Fruit fly (Drosophila melanogaster) whole organism, embryonic: ENCODE measurements around the gene CG5087.

Source experiments
- ATbp ChIP-seq: fragments of 200-800 bp; sonication (Bioruptor generic); optimal IDR thresholded peaks from 2 replicates; lab custom pipeline; 2017; ENCODE audit warnings: missing biosample characterization, mild to moderate bottlenecking, missing genetic modification characterization, missing genetic modification reagents
- Antp ChIP-seq: fragments of 200-800 bp; sonication (Bioruptor generic); optimal IDR thresholded peaks from 3 replicates; lab custom pipeline; 2016; ENCODE audit warnings: missing biosample characterization, missing genetic modification characterization
- Atf6 ChIP-seq: fragments of 200-800 bp; sonication (Bioruptor generic); IDR thresholded peaks from 2 replicates; pipeline ENCODE4 v1.3.6; 2022; ENCODE audit warnings: missing biosample characterization, missing genetic modification characterization
- CG11093 ChIP-seq: fragments of 200-800 bp; sonication (Bioruptor generic); IDR thresholded peaks from 3 replicates; pipeline ENCODE4 v1.3.6; 2022; ENCODE audit warnings: missing biosample characterization, missing genetic modification characterization
- CG11560 ChIP-seq: fragments of 200-800 bp; sonication (Bioruptor generic); IDR thresholded peaks from 3 replicates; pipeline ENCODE4 v1.3.6; 2022; ENCODE audit warnings: missing biosample characterization, missing genetic modification characterization
- CG12391 ChIP-seq: fragments of 200-800 bp; sonication (Bioruptor generic); optimal IDR thresholded peaks from 3 replicates; lab custom pipeline; 2018; ENCODE audit warnings: missing biosample characterization, mild to moderate bottlenecking, missing genetic modification characterization, moderate library complexity
- CG13775 ChIP-seq: fragments of 200-800 bp; sonication (Bioruptor generic); optimal IDR thresholded peaks from 3 replicates; lab custom pipeline; 2017; ENCODE audit warnings: missing biosample characterization, mild to moderate bottlenecking, missing genetic modification characterization
- CG14014 ChIP-seq: fragments of 200-800 bp; sonication (Bioruptor generic); IDR thresholded peaks from 2 replicates; pipeline ENCODE4 v1.3.6; 2022; ENCODE audit warnings: missing biosample characterization, missing genetic modification characterization
- CG14441 ChIP-seq: fragments of 200-800 bp; sonication (Bioruptor generic); IDR thresholded peaks from 2 replicates; pipeline ENCODE4 v1.3.6; 2022; ENCODE audit warnings: missing biosample characterization, missing genetic modification characterization
- CG14667 ChIP-seq: fragments of 200-800 bp; sonication (Bioruptor generic); IDR thresholded peaks from 2 replicates; pipeline ENCODE4 v1.3.6; 2022; ENCODE audit warnings: missing biosample characterization, missing genetic modification characterization
- CG15601 ChIP-seq: fragments of 200-800 bp; sonication (Bioruptor generic); optimal IDR thresholded peaks from 3 replicates; lab custom pipeline; 2019; ENCODE audit warnings: missing biosample characterization, mild to moderate bottlenecking, missing genetic modification characterization, moderate library complexity
- CG16779 ChIP-seq: fragments of 200-800 bp; sonication (Bioruptor generic); IDR thresholded peaks from 2 replicates; pipeline ENCODE4 v1.3.6; 2022; ENCODE audit warnings: missing biosample characterization, missing genetic modification characterization
- CG18262 ChIP-seq: fragments of 200-800 bp; optimal IDR thresholded peaks from 3 replicates; lab custom pipeline; 2019; ENCODE audit warnings: missing biosample characterization, mild to moderate bottlenecking, missing genetic modification characterization, moderate library complexity
- CG2678 ChIP-seq: fragments of 200-800 bp; sonication (Bioruptor generic); optimal IDR thresholded peaks from 3 replicates; lab custom pipeline; 2019; ENCODE audit warnings: missing biosample characterization, mild to moderate bottlenecking, missing genetic modification characterization, moderate library complexity
- CG30431 ChIP-seq: fragments of 200-800 bp; sonication (Bioruptor generic); optimal IDR thresholded peaks from 2 replicates; lab custom pipeline; 2017; ENCODE audit warnings: missing biosample characterization, missing genetic modification characterization
- CG3065 ChIP-seq: fragments of 200-800 bp; sonication (Bioruptor generic); optimal IDR thresholded peaks from 2 replicates; lab custom pipeline; 2016; ENCODE audit warnings: missing biosample characterization, missing genetic modification characterization
- CG31365 ChIP-seq: fragments of 200-800 bp; sonication (Bioruptor generic); optimal IDR thresholded peaks from 2 replicates; lab custom pipeline; 2018; ENCODE audit warnings: missing biosample characterization, mild to moderate bottlenecking, missing genetic modification characterization
- CG32767 ChIP-seq: fragments of 200-800 bp; sonication (Bioruptor generic); IDR thresholded peaks from 2 replicates; pipeline ENCODE4 v1.3.6; 2022; ENCODE audit warnings: missing biosample characterization, missing genetic modification characterization
- CG34376 ChIP-seq: fragments of 200-800 bp; sonication (Bioruptor generic); optimal IDR thresholded peaks from 2 replicates; lab custom pipeline; 2018; ENCODE audit warnings: missing biosample characterization, mild to moderate bottlenecking, missing genetic modification characterization
- CG4328 ChIP-seq: fragments of 200-800 bp; sonication (Bioruptor generic); optimal IDR thresholded peaks from 3 replicates; lab custom pipeline; 2017; ENCODE audit warnings: missing biosample characterization, missing genetic modification reagents, missing genetic modification characterization
- CG6765 ChIP-seq: fragments of 200-800 bp; sonication (Bioruptor generic); optimal IDR thresholded peaks from 3 replicates; lab custom pipeline; 2017; ENCODE audit warnings: missing biosample characterization, mild to moderate bottlenecking, missing genetic modification characterization
- CG7963 ChIP-seq: fragments of 200-800 bp; sonication (Bioruptor generic); IDR thresholded peaks from 3 replicates; pipeline ENCODE4 v1.3.6; 2022; ENCODE audit warnings: missing biosample characterization, missing genetic modification characterization; ENCODE audit not compliant: partially characterized antibody
- CG8944 ChIP-seq: fragments of 200-800 bp; sonication (Bioruptor generic); optimal IDR thresholded peaks from 3 replicates; lab custom pipeline; 2016; ENCODE audit warnings: missing biosample characterization, missing genetic modification characterization
- Camta ChIP-seq: fragments of 200-800 bp; sonication (Bioruptor generic); optimal IDR thresholded peaks from 2 replicates; lab custom pipeline; 2016; ENCODE audit warnings: missing biosample characterization, missing genetic modification characterization
- CkIIα-i1 ChIP-seq: fragments of 200-800 bp; sonication (Bioruptor generic); IDR thresholded peaks from 2 replicates; pipeline ENCODE4 v1.3.6; 2022; ENCODE audit warnings: missing biosample characterization, missing genetic modification characterization
- CrebB ChIP-seq: fragments of 200-800 bp; sonication (Bioruptor generic); optimal IDR thresholded peaks from 3 replicates; lab custom pipeline; 2018; ENCODE audit warnings: missing biosample characterization, mild to moderate bottlenecking, missing genetic modification characterization
- Dek ChIP-seq: fragments of 200-800 bp; sonication (Bioruptor generic); optimal IDR thresholded peaks from 3 replicates; lab custom pipeline; 2019; ENCODE audit warnings: missing biosample characterization, mild to moderate bottlenecking, missing genetic modification characterization, moderate library complexity
- Ets65A ChIP-seq: fragments of 200-800 bp; sonication (Bioruptor generic); peaks from one replicate; lab custom pipeline; 2016; ENCODE audit warnings: missing biosample characterization, missing genetic modification characterization
- Hmx ChIP-seq: fragments of 200-800 bp; sonication (Bioruptor generic); optimal IDR thresholded peaks from 2 replicates; lab custom pipeline; 2016; ENCODE audit warnings: missing biosample characterization, missing genetic modification characterization
- Hr39 ChIP-seq: fragments of >200 bp; optimal IDR thresholded peaks from 2 replicates; lab custom pipeline; 2017
- Lpt ChIP-seq: fragments of >200 bp; optimal IDR thresholded peaks from 2 replicates; lab custom pipeline; 2018; ENCODE audit warnings: missing biosample characterization, missing genetic modification characterization
- Med ChIP-seq: fragments of 200-800 bp; sonication (Bioruptor generic); peaks from one replicate; lab custom pipeline; 2016; ENCODE audit warnings: missing biosample characterization, missing genetic modification characterization, mild to moderate bottlenecking, inconsistent platforms, moderate library complexity
- Nf-YA ChIP-seq: fragments of 200-800 bp; sonication (Bioruptor generic); IDR thresholded peaks from 2 replicates; pipeline ENCODE4 v1.3.6; 2022; ENCODE audit warnings: missing biosample characterization, missing genetic modification characterization
- Oaz ChIP-seq: fragments of 200-800 bp; sonication (Bioruptor generic); IDR thresholded peaks from 2 replicates; pipeline ENCODE4 v1.3.6; 2022; ENCODE audit warnings: missing biosample characterization, missing genetic modification characterization
- Ptx1 ChIP-seq: fragments of 200-800 bp; sonication (Bioruptor generic); IDR thresholded peaks from 2 replicates; pipeline ENCODE4 v1.3.6; 2022; ENCODE audit warnings: missing biosample characterization, missing genetic modification characterization
- Sry-δ ChIP-seq: fragments of 200-800 bp; sonication (Bioruptor generic); optimal IDR thresholded peaks from 2 replicates; lab custom pipeline; 2016; ENCODE audit warnings: missing biosample characterization, missing genetic modification characterization
- al ChIP-seq: fragments of 200-800 bp; sonication (Bioruptor generic); IDR thresholded peaks from 2 replicates; pipeline ENCODE4 v1.3.6; 2022; ENCODE audit warnings: missing biosample characterization, missing genetic modification characterization
- bab2 ChIP-seq: fragments of 200-800 bp; sonication (Bioruptor generic); optimal IDR thresholded peaks from 2 replicates; lab custom pipeline; 2016; ENCODE audit warnings: missing biosample characterization, missing genetic modification characterization
- crc ChIP-seq: fragments of 200-800 bp; sonication (Bioruptor generic); optimal IDR thresholded peaks from 2 replicates; lab custom pipeline; 2016; ENCODE audit warnings: missing biosample characterization, missing genetic modification characterization
- disco-r ChIP-seq: fragments of 200-800 bp; sonication (Bioruptor generic); optimal IDR thresholded peaks from 2 replicates; lab custom pipeline; 2016; ENCODE audit warnings: missing biosample characterization, missing genetic modification characterization
- eve ChIP-seq, 2 experiments: fragments of >200 bp; optimal IDR thresholded peaks; 2 replicates each; lab custom pipeline; 2017; ENCODE audit warnings: missing biosample characterization in 2 of 2, missing genetic modification characterization in 2 of 2
- gsb-n ChIP-seq: fragments of 200-800 bp; sonication (Bioruptor generic); optimal IDR thresholded peaks from 3 replicates; lab custom pipeline; 2018; ENCODE audit warnings: missing biosample characterization, mild to moderate bottlenecking, missing genetic modification characterization
- hb ChIP-seq: fragments of 200-800 bp; sonication (Bioruptor generic); IDR thresholded peaks from 3 replicates; pipeline ENCODE4 v1.3.6; 2022; ENCODE audit warnings: missing biosample characterization, missing genetic modification characterization; ENCODE audit not compliant: partially characterized antibody
- hkb ChIP-seq, 2 experiments: fragments of 200-800 bp in 1 of 2; fragments of >200 bp in 1 of 2; sonication (Bioruptor generic) in 1 of 2; IDR thresholded peaks in 1 of 2; optimal IDR thresholded peaks in 1 of 2; 2 replicates each; pipeline versions ENCODE4 v1.3.6 to Lab custom; 2017 to 2022; ENCODE audit warnings: missing biosample characterization in 1 of 2, missing genetic modification characterization in 1 of 2
- knrl ChIP-seq: fragments of 200-800 bp; sonication (Bioruptor generic); IDR thresholded peaks from 3 replicates; pipeline ENCODE4 v1.3.6; 2022; ENCODE audit warnings: missing biosample characterization, missing genetic modification characterization; ENCODE audit not compliant: partially characterized antibody
- prd ChIP-seq, 3 experiments: fragments of >200 bp in 2 of 3; fragments of 200-800 bp in 1 of 3; sonication (Bioruptor generic) in 1 of 3; optimal IDR thresholded peaks in 2 of 3; IDR thresholded peaks in 1 of 3; 2 replicates in 2 of 3; 3 replicates in 1 of 3; pipeline versions ENCODE4 v1.3.6 to Lab custom; 2017 to 2022; ENCODE audit warnings: missing biosample characterization in 1 of 3, missing genetic modification characterization in 1 of 3
- pros ChIP-seq: fragments of 200-800 bp; sonication (Bioruptor generic); optimal IDR thresholded peaks from 3 replicates; lab custom pipeline; 2019; ENCODE audit warnings: missing biosample characterization, mild to moderate bottlenecking, missing genetic modification characterization, moderate library complexity
- sc ChIP-seq, 3 experiments: fragments of >200 bp in 2 of 3; fragments of 200-800 bp in 1 of 3; sonication (Bioruptor generic) in 1 of 3; optimal IDR thresholded peaks; 2 replicates in 2 of 3; 3 replicates in 1 of 3; lab custom pipeline; 2017; ENCODE audit warnings: mild to moderate bottlenecking in 1 of 3, missing biosample characterization in 1 of 3, missing genetic modification characterization in 1 of 3, missing genetic modification reagents in 1 of 3
- sim ChIP-seq: fragments of 200-800 bp; sonication (Bioruptor generic); IDR thresholded peaks from 2 replicates; pipeline ENCODE4 v1.3.6; 2022; ENCODE audit warnings: missing biosample characterization, missing genetic modification characterization
- vfl ChIP-seq: fragments of 200-800 bp; sonication (Bioruptor generic); optimal IDR thresholded peaks from 2 replicates; lab custom pipeline; 2016; ENCODE audit warnings: missing biosample characterization, missing genetic modification characterization

The CG5087 gene

DNA sequence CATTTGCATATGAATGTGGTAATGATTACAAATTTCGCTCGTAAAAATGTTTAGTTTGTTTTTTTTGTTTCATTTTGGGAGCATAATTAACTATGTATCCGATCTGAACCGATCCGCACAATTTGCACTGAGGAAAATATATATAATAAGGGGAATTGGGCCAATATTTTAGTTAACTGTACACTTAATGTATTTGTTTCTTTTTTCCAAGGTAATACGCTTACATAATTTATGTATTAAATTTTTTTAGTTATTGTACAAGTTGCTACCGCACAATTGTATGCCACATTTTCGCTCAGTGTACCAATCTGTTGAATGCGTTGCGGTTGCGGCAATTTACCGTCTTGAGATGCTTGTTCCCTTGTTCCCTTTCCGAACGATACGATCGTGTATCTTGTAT lies 27.7 kb downstream of the CG5087 start (continued):
- peak; percentile 87 for TF ChIP-seq Camta (GFP tag; lab: Kevin White, UChicago)
- TF ChIP-seq CG4328 (GFP tag; lab: Kevin White, UChicago): peak; percentile 44
- no peak for TF ChIP-seq CG34376
- TF ChIP-seq sc (optimal IDR thresholded peaks at IDR 0.05; lab: Kevin White, UChicago): no peak
- TF ChIP-seq sc (GFP tag; optimal IDR thresholded peaks at IDR 0.05; lab: Kevin White, UChicago): peak; percentile 64
- TF ChIP-seq CG13775 (GFP tag; lab: Kevin White, UChicago): peak; percentile 65
- TF ChIP-seq CG12391 (tag; lab: Kevin White, UChicago): peak; percentile 85
- TF ChIP-seq CG14667 (GFP tag; lab: Robert Waterston, UW): peak; percentile 84
- TF ChIP-seq CG11093 (GFP tag; lab: Robert Waterston, UW): peak; percentile 91
- no peak for TF ChIP-seq CkIIα-i1 (GFP tag; lab: Robert Waterston, UW)
- peak; percentile 94 for TF ChIP-seq Ptx1 (GFP tag; lab: Robert Waterston, UW)
- TF ChIP-seq Hr39 (lab: Kevin White, UChicago): no peak
- TF ChIP-seq vfl: peak; percentile 69
- TF ChIP-seq Dek: peak; percentile 75
- peak; percentile 89 for TF ChIP-seq Ets65A (GFP tag; lab: Kevin White, UChicago)
- TF ChIP-seq Med (GFP tag; lab: Kevin White, UChicago): peak; percentile 96
- TF ChIP-seq Antp (GFP tag; lab: Kevin White, UChicago): peak; percentile 73
- TF ChIP-seq ATbp (GFP tag; lab: Kevin White, UChicago): peak; percentile 82
- TF ChIP-seq CG15601: peak; percentile 75
- TF ChIP-seq CG32767: peak; percentile 91
- TF ChIP-seq CG7963 (GFP tag; lab: Robert Waterston, UW): no peak
- TF ChIP-seq Lpt (GFP tag; lab: Kevin White, UChicago): no peak
- TF ChIP-seq Oaz (GFP tag; lab: Robert Waterston, UW): peak; percentile 78
- TF ChIP-seq hkb (optimal IDR thresholded peaks at IDR 0.05; lab: Kevin White, UChicago): no peak
- TF ChIP-seq hkb (GFP tag; IDR thresholded peaks at IDR 0.05; lab: Robert Waterston, UW): peak; percentile 93
- peak; percentile 67 for TF ChIP-seq CrebB
- peak; percentile 90 for TF ChIP-seq CG14441 (GFP tag; lab: Robert Waterston, UW)
- TF ChIP-seq CG2678 (tag; lab: Kevin White, UChicago): peak; percentile 91
- TF ChIP-seq Sry-δ (GFP tag; lab: Kevin White, UChicago): peak; percentile 37
- TF ChIP-seq CG18262 (tag; lab: Kevin White, UChicago): peak; percentile 86
- no peak for TF ChIP-seq CG3065 (GFP tag; lab: Kevin White, UChicago)
- 0 out of 2 replicates have a peak, but pooled peaks have one; percentile 20 for TF ChIP-seq CG16779 (GFP tag; lab: Robert Waterston, UW)
- peak; percentile 71 for TF ChIP-seq crc (GFP tag; lab: Kevin White, UChicago)
- TF ChIP-seq eve (GFP tag; optimal IDR thresholded peaks at IDR 0.05; lab: Kevin White, UChicago): peak in 1 of 2 experiments; percentile 94
- peak; percentile 75 for TF ChIP-seq CG8944 (GFP tag; lab: Kevin White, UChicago)
- TF ChIP-seq pros (GFP tag; lab: Kevin White, UChicago): peak; percentile 75
- TF ChIP-seq sim (GFP tag; lab: Robert Waterston, UW): peak; percentile 86
- peak; percentile 32 for TF ChIP-seq CG31365 (tag; lab: Kevin White, UChicago)
- TF ChIP-seq disco-r (GFP tag; lab: Kevin White, UChicago): peak; percentile 29
- TF ChIP-seq al (GFP tag; lab: Robert Waterston, UW): peak; percentile 87
- no peak for TF ChIP-seq hb (GFP tag; lab: Robert Waterston, UW)
- TF ChIP-seq Hmx (GFP tag; lab: Kevin White, UChicago): peak; percentile 67
- peak; percentile 88 for TF ChIP-seq CG14014 (GFP tag; lab: Robert Waterston, UW)
- TF ChIP-seq bab2: peak; percentile 83
- peak; percentile 76; the same call in 2 of the 3 replicates for TF ChIP-seq CG11560 (tag; lab: Robert Waterston, UW)
- TF ChIP-seq gsb-n (tag; lab: Kevin White, UChicago): peak; percentile 83
- TF ChIP-seq prd (optimal IDR thresholded peaks at IDR 0.05; lab: Kevin White, UChicago): no peak
- TF ChIP-seq prd (GFP tag; IDR thresholded peaks at IDR 0.05; lab: Robert Waterston, UW): peak; percentile 94
- peak; percentile 83 for TF ChIP-seq Nf-YA (GFP tag; lab: Robert Waterston, UW)
- TF ChIP-seq knrl (GFP tag; lab: Robert Waterston, UW): no peak
- peak; percentile 59 for TF ChIP-seq CG30431 (GFP tag; lab: Kevin White, UChicago)
- peak; percentile 83 for TF ChIP-seq Atf6 (GFP tag; lab: Robert Waterston, UW)
- TF ChIP-seq CG6765 (GFP tag; lab: Kevin White, UChicago): peak; percentile 39
